Worm (Caenorhabditis elegans) whole organism, late embryonic: ENCODE results near the gene CD4.11.

Experiments
- ama-1 ChIP-seq: fragments of 150-350 bp; optimal IDR thresholded peaks from 2 replicates; lab custom pipeline; 2014
- ceh-31 ChIP-seq: sonication (generic microtip); optimal IDR thresholded peaks from 2 replicates; lab custom pipeline; 2016; ENCODE audit warnings: missing genetic modification characterization, missing compliant biosample characterization
- fkh-10 ChIP-seq: fragments of 150-350 bp; optimal IDR thresholded peaks from 2 replicates; lab custom pipeline; 2014; ENCODE audit warnings: missing biosample characterization, missing genetic modification reagents, missing genetic modification characterization
- gmeb-2 ChIP-seq: sonication (generic microtip); optimal IDR thresholded peaks from 2 replicates; lab custom pipeline; 2016; ENCODE audit warnings: missing genetic modification characterization, inconsistent platforms, missing compliant biosample characterization
- nhr-11 ChIP-seq: fragments of 150-350 bp; optimal IDR thresholded peaks from 2 replicates; lab custom pipeline; 2014; ENCODE audit warnings: missing biosample characterization, missing genetic modification characterization
- npax-4 ChIP-seq: sonication (generic microtip); optimal IDR thresholded peaks from 2 replicates; lab custom pipeline; 2016; ENCODE audit warnings: missing genetic modification characterization, missing compliant biosample characterization
- odd-2 ChIP-seq: sonication (generic microtip); optimal IDR thresholded peaks from 2 replicates; lab custom pipeline; 2017; ENCODE audit warnings: antibody characterized with exemption, mild to moderate bottlenecking, missing genetic modification characterization, missing compliant biosample characterization
- pax-1 ChIP-seq: fragments of 150-350 bp; optimal IDR thresholded peaks from 2 replicates; lab custom pipeline; 2014; ENCODE audit warnings: missing biosample characterization, missing genetic modification characterization
- pha-4 ChIP-seq: fragments of 150-350 bp; optimal IDR thresholded peaks from 2 replicates; lab custom pipeline; 2018; ENCODE audit warnings: missing biosample characterization, missing genetic modification reagents, missing genetic modification characterization
- rnt-1 ChIP-seq: sonication (generic microtip); optimal IDR thresholded peaks from 2 replicates; lab custom pipeline; 2016; ENCODE audit warnings: missing genetic modification characterization, missing compliant biosample characterization
- unc-42 ChIP-seq: sonication (generic microtip); optimal IDR thresholded peaks from 2 replicates; lab custom pipeline; 2016; ENCODE audit warnings: missing genotype, missing genetic modification characterization, missing compliant biosample characterization
- zip-5 ChIP-seq: sonication (generic microtip); optimal IDR thresholded peaks from 2 replicates; lab custom pipeline; 2016; ENCODE audit warnings: missing genetic modification characterization, missing compliant biosample characterization
- ztf-16 ChIP-seq: sonication (generic microtip); optimal IDR thresholded peaks from 2 replicates; lab custom pipeline; 2017; ENCODE audit warnings: missing genetic modification characterization, missing compliant biosample characterization

DNA sequence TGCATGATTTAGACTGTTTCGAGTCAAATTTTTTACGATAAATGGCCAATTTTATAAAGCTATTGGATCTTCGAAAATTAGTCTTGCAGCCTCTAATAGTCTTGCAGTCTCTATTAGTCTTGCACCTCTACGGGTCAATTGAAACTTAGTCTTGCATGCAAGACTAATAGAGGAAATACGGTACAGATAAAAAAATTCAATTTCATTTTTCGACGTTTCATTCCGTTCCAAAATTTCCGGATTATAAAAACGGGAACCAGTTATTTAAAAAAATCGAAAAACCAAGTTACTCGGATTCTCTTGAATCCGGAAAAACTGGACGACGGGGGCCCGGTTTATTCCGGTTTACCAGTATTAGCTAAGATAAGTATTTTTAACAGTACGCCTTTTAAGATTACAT lies 36.5 kb downstream of the CD4.11 start, which contains the start of gene M03E7.1:
- TF ChIP-seq ceh-31 (tag; lab: Kevin White, UChicago) = no peak
- no peak for TF ChIP-seq unc-42
- TF ChIP-seq npax-4 = no peak
- no peak for TF ChIP-seq pax-1
- TF ChIP-seq odd-2 (tag; lab: Kevin White, UChicago) = no peak
- TF ChIP-seq rnt-1 (tag; lab: Kevin White, UChicago) = no peak
- TF ChIP-seq ama-1 (lab: Kevin White, UChicago) = no peak
- no peak for TF ChIP-seq nhr-11 (tag; lab: Kevin White, UChicago)
- TF ChIP-seq gmeb-2 (tag; lab: Kevin White, UChicago) = no peak
- no peak for TF ChIP-seq zip-5 (tag; lab: Kevin White, UChicago)
- no peak for TF ChIP-seq pha-4
- TF ChIP-seq fkh-10 = no peak
- TF ChIP-seq ztf-16 (tag; lab: Kevin White, UChicago) = no peak
